Worm (Caenorhabditis elegans): ENCODE results near the gene srw-44.
"Not testable (repeated sequence)": the region's sequence is repeated elsewhere in the genome, so short reads cannot be mapped to it uniquely, and the experiment has no call there.

The srw-44 gene

DNA sequence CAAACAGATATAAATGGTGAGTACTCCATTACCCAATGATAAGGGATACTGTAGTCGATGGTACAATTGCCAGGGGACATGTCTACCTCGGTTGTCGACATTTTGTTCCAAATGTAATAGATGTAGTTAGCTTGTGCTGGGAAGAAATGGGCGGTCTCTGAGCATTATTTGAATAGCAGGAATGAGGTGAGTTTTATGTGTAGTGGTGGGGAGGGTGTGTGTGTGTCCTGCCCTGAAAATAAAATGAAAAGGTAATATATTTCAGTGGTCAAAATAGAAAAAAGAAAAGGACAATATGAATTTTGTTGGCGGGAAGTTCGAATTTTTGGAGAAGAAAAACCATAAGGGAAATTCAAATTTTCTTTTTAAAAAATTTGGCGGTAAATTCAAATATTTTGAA, 19.3 kb upstream of the srw-44 start, which contains the start of gene Y70C5B.2:
Y70C5B.2 (minus strand) TSS at position 101 of the 400 bp plus-strand sequence.
- not testable (repeated sequence) for TF ChIP-seq gei-17 (GFP tag; optimal IDR thresholded peaks at IDR 0.05); ceh-27 (GFP tag; optimal IDR thresholded peaks at IDR 0.05); F39B2.1 (GFP tag; IDR thresholded peaks at IDR 0.05)

DNA sequence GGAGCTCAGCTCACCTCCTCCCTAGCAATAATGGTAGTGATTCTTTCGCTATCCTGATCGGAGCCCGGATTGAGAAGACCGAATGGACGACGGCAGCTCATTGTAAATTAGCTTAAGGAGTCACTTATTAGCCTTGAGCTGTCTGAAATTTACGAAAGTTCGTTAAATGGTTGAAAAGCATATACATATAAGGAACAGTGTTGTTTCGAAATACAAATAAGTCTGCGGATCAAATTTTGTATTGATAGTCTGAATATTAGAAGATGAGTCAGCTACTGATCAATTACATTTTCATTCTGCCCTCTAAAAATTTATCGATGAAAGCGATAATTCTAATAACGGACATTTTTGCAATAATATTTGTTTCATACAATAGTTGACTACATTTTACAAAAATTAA, 13.4 kb upstream of the srw-44 start, which contains the start of gene F14F8.14:
F14F8.14 (minus strand) TSS at position 101 of the 400 bp plus-strand sequence.
- no peak for TF ChIP-seq B0261.1 (tag; optimal IDR thresholded peaks at IDR 0.05)
- no peak for TF ChIP-seq somi-1 (GFP tag; optimal IDR thresholded peaks at IDR 0.05)
- no peak for TF ChIP-seq ZK185.1 (tag; optimal IDR thresholded peaks at IDR 0.05; ENCODE audit: poor library complexity, severe bottlenecking)
- no peak for TF ChIP-seq T07F8.4 (tag; optimal IDR thresholded peaks at IDR 0.05)
- TF ChIP-seq mcd-1 (GFP tag; IDR thresholded peaks at IDR 0.05), result no peak
- TF ChIP-seq egl-44 (GFP tag; IDR thresholded peaks at IDR 0.05), result no peak
- no peak for TF ChIP-seq lsy-27 (tag; optimal IDR thresholded peaks at IDR 0.05; ENCODE audit: borderline replicate concordance, insufficient read depth)
- no peak for TF ChIP-seq chd-7 (tag; optimal IDR thresholded peaks at IDR 0.05)
- TF ChIP-seq ceh-27 (GFP tag; optimal IDR thresholded peaks at IDR 0.05), result no peak
- TF ChIP-seq K12H6.12 (tag; optimal IDR thresholded peaks at IDR 0.05), result no peak
- no peak for TF ChIP-seq lin-26 (GFP tag; IDR thresholded peaks at IDR 0.05)
- TF ChIP-seq ztf-22 (GFP tag; optimal IDR thresholded peaks at IDR 0.05), result no peak
- TF ChIP-seq aptf-2 (GFP tag; conservative IDR thresholded peaks at IDR 0.05), result no peak
- TF ChIP-seq F55B11.4 (tag; optimal IDR thresholded peaks at IDR 0.05; ENCODE audit: borderline replicate concordance, insufficient read depth), result no peak

DNA sequence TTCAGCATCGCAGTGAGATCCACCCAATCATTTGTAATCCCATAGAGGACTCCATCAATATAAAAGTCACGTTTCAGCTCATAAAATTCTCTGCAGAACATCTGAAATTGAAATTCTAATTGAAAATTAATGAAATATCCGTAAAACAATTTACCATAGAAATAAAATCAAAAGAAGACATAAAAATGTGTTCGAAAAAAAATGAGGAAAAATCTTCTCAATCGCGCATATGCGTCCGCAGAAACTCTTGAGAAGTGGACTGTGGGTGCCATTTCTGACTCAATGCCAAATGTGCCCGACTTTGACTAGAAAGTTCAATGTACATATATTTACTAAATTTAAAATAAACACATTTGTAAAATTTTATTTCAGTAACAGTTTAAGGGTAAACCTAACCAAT, 11.6 kb upstream of the srw-44 start, which contains the start of gene F14F8.9:
F14F8.9 (minus strand) TSS at position 101 of the 400 bp plus-strand sequence.
- no peak for TF ChIP-seq F52B5.7 (tag; optimal IDR thresholded peaks at IDR 0.05)

DNA sequence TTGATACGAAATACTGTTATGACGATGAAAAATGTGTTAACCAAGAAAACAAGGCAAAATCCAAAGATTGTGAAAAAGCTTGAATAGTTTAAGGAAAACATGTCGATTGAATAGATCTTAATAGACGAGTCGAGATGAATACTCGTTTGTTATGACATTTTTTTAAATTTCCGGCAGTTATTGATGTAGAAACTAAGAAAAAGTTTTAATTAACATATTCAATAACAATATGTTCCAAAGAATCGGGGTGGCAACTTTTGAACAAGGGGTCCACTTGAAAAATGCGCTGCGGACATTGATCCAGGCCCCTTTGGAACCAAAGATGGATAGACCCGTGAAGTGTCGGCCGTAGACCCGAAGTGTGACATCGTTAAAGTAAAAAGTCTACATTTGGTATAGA, 8.9 kb upstream of the srw-44 start, which contains the start of gene str-61:
str-61 (minus strand) TSS at position 101 of the 400 bp plus-strand sequence.
- TF ChIP-seq dpff-1 (tag; optimal IDR thresholded peaks at IDR 0.05), result no peak
- TF ChIP-seq nfyb-1 (GFP tag; IDR thresholded peaks at IDR 0.05), result no peak
- no peak for TF ChIP-seq rcor-1 (GFP tag; IDR thresholded peaks at IDR 0.05)

DNA sequence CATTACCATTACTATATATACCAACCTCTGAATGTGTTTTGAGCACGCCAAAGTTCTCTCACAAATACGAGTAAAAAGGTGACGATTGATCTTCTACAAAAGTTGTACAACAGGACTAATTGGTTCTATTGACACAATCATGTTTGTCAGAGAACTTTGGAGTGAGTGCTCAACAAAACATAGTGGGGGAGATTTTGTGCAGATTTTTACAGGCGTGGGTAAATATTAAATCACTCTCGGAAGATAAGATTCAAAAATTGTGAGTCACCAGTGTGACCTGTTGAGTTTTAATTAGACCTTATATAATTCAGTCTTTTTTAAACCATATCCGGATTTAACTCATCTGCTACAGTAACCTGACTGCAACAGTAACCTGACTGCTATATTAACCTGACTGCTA, 7.9 kb upstream of the srw-44 start, which contains the start of gene F14F8.8:
F14F8.8 (minus strand) TSS at position 101 of the 400 bp plus-strand sequence.
- TF ChIP-seq atf-7 (tag; optimal IDR thresholded peaks at IDR 0.05) (no peak), bed-1 (GFP tag; IDR thresholded peaks at IDR 0.05) (no peak), lag-1 (GFP tag; IDR thresholded peaks at IDR 0.05) (no peak)

DNA sequence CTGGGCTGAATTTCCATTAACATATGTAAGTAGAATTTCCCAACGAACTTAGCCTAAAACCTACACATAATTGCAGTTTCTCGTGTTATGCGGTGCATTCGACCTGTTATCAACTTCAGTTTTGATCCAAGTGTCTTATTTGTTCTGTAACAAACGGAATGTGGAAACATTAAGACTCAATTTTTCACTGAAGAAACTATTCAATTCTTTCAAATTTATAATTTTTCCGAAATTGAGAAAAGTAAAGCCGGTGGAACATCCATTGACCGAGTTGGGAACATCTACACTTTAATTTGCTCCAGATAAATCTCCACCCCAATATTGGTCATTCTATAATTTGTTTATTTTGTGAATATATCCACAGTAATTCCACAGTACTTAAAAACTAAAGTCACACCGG, 5.7 kb upstream of the srw-44 start:
- no peak for TF ChIP-seq dpff-1 (tag; optimal IDR thresholded peaks at IDR 0.05)
- TF ChIP-seq Y53F4B.3 (GFP tag; IDR thresholded peaks at IDR 0.05), result no peak
- no peak for TF ChIP-seq akir-1 (GFP tag; optimal IDR thresholded peaks at IDR 0.05)
- TF ChIP-seq attf-5 (GFP tag; optimal IDR thresholded peaks at IDR 0.05), result no peak
- TF ChIP-seq F55B11.4 (tag; optimal IDR thresholded peaks at IDR 0.05; ENCODE audit: borderline replicate concordance, insufficient read depth), result no peak

DNA sequence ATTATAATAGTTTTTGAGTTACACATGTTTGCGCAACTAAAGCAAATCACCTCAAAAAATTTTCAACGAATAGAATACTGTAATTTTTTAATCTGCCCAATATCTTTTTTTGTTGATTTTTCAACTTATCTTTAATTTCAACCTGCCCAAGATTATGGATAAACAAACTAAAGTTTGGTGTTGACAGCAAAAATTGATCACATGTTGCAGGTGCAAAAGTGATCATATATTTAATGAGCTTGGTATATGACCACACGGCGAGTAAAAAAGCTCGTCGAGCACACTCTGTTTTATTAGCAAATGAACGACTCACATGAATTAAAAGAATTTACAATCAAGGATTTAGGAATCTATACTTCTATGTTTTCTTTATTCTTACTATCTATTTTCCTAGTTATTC, 4.5 kb upstream of the srw-44 start, which contains the start of gene srz-1:
srz-1 (plus strand) TSS at position 301 of the 400 bp plus-strand sequence.
- no peak for TF ChIP-seq F33H1.4 (GFP tag; IDR thresholded peaks at IDR 0.05)
